Worm (Caenorhabditis elegans): ENCODE measurements around the gene unc-47.
A peak's percentile ranks its signal among the peaks of the same experiment; 100 is the strongest.

The unc-47 gene

DNA sequence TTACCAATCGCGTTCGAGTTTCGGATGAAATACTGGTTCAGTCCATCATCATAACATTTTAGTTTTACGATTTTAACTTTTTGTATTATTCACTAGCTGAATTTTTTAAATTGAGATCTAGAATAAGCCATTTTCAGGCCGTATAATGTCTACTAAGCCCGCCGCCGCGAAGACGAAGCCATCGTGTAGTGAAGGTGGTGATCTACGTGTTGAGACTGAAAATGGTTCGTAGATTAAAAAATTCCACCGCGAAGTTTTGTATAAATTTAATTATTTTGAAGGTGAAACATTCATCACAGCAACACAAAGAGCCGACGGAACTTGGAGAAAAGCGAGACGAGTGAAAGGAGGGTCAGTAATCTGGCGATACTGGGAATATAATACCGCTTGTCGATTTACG lies 23.6 kb upstream of the unc-47 start, which contains the start of gene T20G5.9 (continued):
- TF ChIP-seq hrde-1 (tag; optimal IDR thresholded peaks at IDR 0.05; ENCODE audit: borderline replicate concordance): peak; percentile 61
- no peak for TF ChIP-seq K11D2.4 (GFP tag; IDR thresholded peaks at IDR 0.05)
- no peak for TF ChIP-seq Y67H2A.10 (GFP tag; conservative IDR thresholded peaks at IDR 0.05)
- no peak for TF ChIP-seq hmg-20 (GFP tag; IDR thresholded peaks at IDR 0.05)
- TF ChIP-seq F55B11.4 (tag; optimal IDR thresholded peaks at IDR 0.05; ENCODE audit: borderline replicate concordance, insufficient read depth): no peak
- TF ChIP-seq atf-7 (tag; optimal IDR thresholded peaks at IDR 0.05): no peak
- TF ChIP-seq lin-40 (tag; optimal IDR thresholded peaks at IDR 0.05): no peak
- no peak for TF ChIP-seq lsy-27 (tag; optimal IDR thresholded peaks at IDR 0.05; ENCODE audit: borderline replicate concordance, insufficient read depth)
- no peak for TF ChIP-seq B0035.1 (tag; optimal IDR thresholded peaks at IDR 0.05)
- no peak for TF ChIP-seq ccch-3 (GFP tag; optimal IDR thresholded peaks at IDR 0.05)
- 0 out of 2 replicates have a peak, but pooled peaks have one; percentile 44 for TF ChIP-seq ekl-4 (GFP tag; IDR thresholded peaks at IDR 0.05)
- TF ChIP-seq nfyb-1 (GFP tag; IDR thresholded peaks at IDR 0.05): 0 out of 2 replicates have a peak, but pooled peaks have one; percentile 49
- TF ChIP-seq chd-7 (tag; optimal IDR thresholded peaks at IDR 0.05): peak; percentile 44
- no peak for TF ChIP-seq lsl-1 (GFP tag; optimal IDR thresholded peaks at IDR 0.05)
- peak; percentile 15 for TF ChIP-seq snpc-3.4 (tag; optimal IDR thresholded peaks at IDR 0.05)
- TF ChIP-seq lag-1 (GFP tag; IDR thresholded peaks at IDR 0.05): no peak
- TF ChIP-seq ztf-22 (GFP tag; optimal IDR thresholded peaks at IDR 0.05): no peak
- no peak for TF ChIP-seq dox-1 (GFP tag; IDR thresholded peaks at IDR 0.05)
- no peak for TF ChIP-seq pha-4 (tag; optimal IDR thresholded peaks at IDR 0.05)
- no peak for TF ChIP-seq tbp1 (GFP tag; optimal IDR thresholded peaks at IDR 0.05)
- no peak for TF ChIP-seq bed-2 (GFP tag; IDR thresholded peaks at IDR 0.05)
- TF ChIP-seq unc-62 (GFP tag; optimal IDR thresholded peaks at IDR 0.05): no peak
- no peak for TF ChIP-seq egl-44 (GFP tag; IDR thresholded peaks at IDR 0.05)
- no peak for TF ChIP-seq F39B2.1 (GFP tag; IDR thresholded peaks at IDR 0.05)
- no peak for TF ChIP-seq ztf-18 (tag; optimal IDR thresholded peaks at IDR 0.05)
- TF ChIP-seq xnd-1 (tag; optimal IDR thresholded peaks at IDR 0.05): peak; percentile 41
- TF ChIP-seq F57C9.4 (tag; optimal IDR thresholded peaks at IDR 0.05): no peak
- TF ChIP-seq B0336.3 (GFP tag; IDR thresholded peaks at IDR 0.05): 0 out of 2 replicates have a peak, but pooled peaks have one; percentile 11
- no peak for TF ChIP-seq ztf-25 (GFP tag; IDR thresholded peaks at IDR 0.05)
- no peak for TF ChIP-seq sdz-38 (tag; optimal IDR thresholded peaks at IDR 0.05)
- TF ChIP-seq F33H1.4 (GFP tag; IDR thresholded peaks at IDR 0.05): peak; percentile 42; the same call in 1 of the 2 replicates
- TF ChIP-seq mes-4 (tag; optimal IDR thresholded peaks at IDR 0.05): no peak
- TF ChIP-seq attf-6 (GFP tag; IDR thresholded peaks at IDR 0.05): no peak
- TF ChIP-seq mel-28 (tag; optimal IDR thresholded peaks at IDR 0.05; ENCODE audit: borderline replicate concordance): no peak
- TF ChIP-seq F57A8.1 (GFP tag; optimal IDR thresholded peaks at IDR 0.05): no peak
- no peak for TF ChIP-seq cebp-1 (GFP tag; IDR thresholded peaks at IDR 0.05)
- TF ChIP-seq cebp-1 (tag; optimal IDR thresholded peaks at IDR 0.05): no peak
- TF ChIP-seq ceh-100 (GFP tag; IDR thresholded peaks at IDR 0.05): no peak
- TF ChIP-seq athp-1 (tag; optimal IDR thresholded peaks at IDR 0.05): peak; percentile 57
- no peak for TF ChIP-seq F49E8.2 (tag; optimal IDR thresholded peaks at IDR 0.05; ENCODE audit: insufficient read depth)
- TF ChIP-seq F37B4.10 (GFP tag; IDR thresholded peaks at IDR 0.05): no peak
- TF ChIP-seq T07F8.4 (tag; optimal IDR thresholded peaks at IDR 0.05): no peak
- no peak for TF ChIP-seq madf-10 (tag; optimal IDR thresholded peaks at IDR 0.05)
- TF ChIP-seq bed-1 (GFP tag; IDR thresholded peaks at IDR 0.05): no peak
- no peak for TF ChIP-seq snpc-1.3 (tag; optimal IDR thresholded peaks at IDR 0.05; ENCODE audit: insufficient read depth)
- no peak for TF ChIP-seq C17E4.6 (GFP tag; IDR thresholded peaks at IDR 0.05)
- TF ChIP-seq aptf-3 (GFP tag; IDR thresholded peaks at IDR 0.05): no peak
- TF ChIP-seq repo-1 (tag; optimal IDR thresholded peaks at IDR 0.05): no peak
- TF ChIP-seq Y79H2A.3 (GFP tag; conservative IDR thresholded peaks at IDR 0.05): no peak
